Worm (Caenorhabditis elegans): Measurements from ENCODE around the gene F54C9.11.
A peak's percentile ranks its signal among the peaks of the same experiment; 100 is the strongest.

F54C9.11 gene

DNA sequence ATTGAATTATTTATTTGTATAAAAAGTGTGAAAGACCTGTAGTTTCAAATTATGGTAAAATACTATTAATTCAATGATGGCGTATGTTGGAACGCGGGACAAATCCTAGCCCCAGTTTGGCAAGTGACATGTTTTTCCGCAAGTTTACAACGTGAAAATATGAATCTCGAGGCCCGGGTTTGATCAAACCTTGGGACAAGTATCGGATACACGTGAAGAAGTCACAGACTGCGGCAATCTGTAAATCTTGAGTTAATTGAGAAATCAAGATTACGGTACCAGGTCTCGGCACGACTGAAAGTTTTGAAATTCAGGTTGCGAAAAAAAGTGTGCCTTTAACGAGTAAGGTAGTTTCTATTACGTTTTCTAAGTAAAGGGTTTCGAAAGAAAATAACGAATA, 1.9 kb downstream of the F54C9.11 start:
- no peak for TF ChIP-seq ceh-27 (GFP tag; optimal IDR thresholded peaks at IDR 0.05)
- TF ChIP-seq ztf-6 (GFP tag; IDR thresholded peaks at IDR 0.05) = no peak
- no peak for TF ChIP-seq madf-10 (tag; optimal IDR thresholded peaks at IDR 0.05)
- no peak for TF ChIP-seq sptf-2 (GFP tag; optimal IDR thresholded peaks at IDR 0.05)
- TF ChIP-seq atf-7 (tag; optimal IDR thresholded peaks at IDR 0.05) = no peak
- TF ChIP-seq K11D2.4 (GFP tag; IDR thresholded peaks at IDR 0.05) = no peak
- TF ChIP-seq chd-7 (tag; optimal IDR thresholded peaks at IDR 0.05) = no peak
- TF ChIP-seq ztf-26 (tag; optimal IDR thresholded peaks at IDR 0.05) = no peak
- TF ChIP-seq athp-1 (tag; optimal IDR thresholded peaks at IDR 0.05) = no peak
- TF ChIP-seq nfyb-1 (GFP tag; IDR thresholded peaks at IDR 0.05) = no peak
- TF ChIP-seq lin-26 (GFP tag; IDR thresholded peaks at IDR 0.05) = peak; percentile 55; the same call in 1 of the 2 replicates
- no peak for TF ChIP-seq ceh-58 (GFP tag; IDR thresholded peaks at IDR 0.05)
- TF ChIP-seq hrde-1 (tag; optimal IDR thresholded peaks at IDR 0.05; ENCODE audit: borderline replicate concordance) = no peak
- peak; percentile 22; the same call in 1 of the 2 replicates for TF ChIP-seq aptf-3 (GFP tag; IDR thresholded peaks at IDR 0.05)
- TF ChIP-seq F22D6.2 (tag; optimal IDR thresholded peaks at IDR 0.05) = no peak
- no peak for TF ChIP-seq unc-130 (GFP tag; optimal IDR thresholded peaks at IDR 0.05)
- TF ChIP-seq dpl-1 (GFP tag; optimal IDR thresholded peaks at IDR 0.05) = no peak
- 0 out of 2 replicates have a peak, but pooled peaks have one; percentile 24 for TF ChIP-seq madf-6 (GFP tag; IDR thresholded peaks at IDR 0.05)
- no peak for TF ChIP-seq cebp-1 (GFP tag; IDR thresholded peaks at IDR 0.05)
- TF ChIP-seq cebp-1 (tag; optimal IDR thresholded peaks at IDR 0.05) = peak; percentile 7
- no peak for TF ChIP-seq ama-1 (optimal IDR thresholded peaks at IDR 0.05)
- TF ChIP-seq ama-1 (GFP tag; optimal IDR thresholded peaks at IDR 0.05) = no peak
- no peak for TF ChIP-seq K12H6.12 (tag; optimal IDR thresholded peaks at IDR 0.05)
- no peak for TF ChIP-seq fkh-3 (tag; optimal IDR thresholded peaks at IDR 0.05)
- TF ChIP-seq lir-1 (GFP tag; conservative IDR thresholded peaks at IDR 0.05) = no peak
- no peak for TF ChIP-seq nfya-2 (GFP tag; IDR thresholded peaks at IDR 0.05)
- no peak for TF ChIP-seq aptf-2 (GFP tag; conservative IDR thresholded peaks at IDR 0.05)
- TF ChIP-seq snpc-4 (GFP tag; optimal IDR thresholded peaks at IDR 0.05) = no peak
- no peak for TF ChIP-seq snpc-4 (tag; optimal IDR thresholded peaks at IDR 0.05)
- no peak for TF ChIP-seq let-607 (tag; optimal IDR thresholded peaks at IDR 0.05)

DNA sequence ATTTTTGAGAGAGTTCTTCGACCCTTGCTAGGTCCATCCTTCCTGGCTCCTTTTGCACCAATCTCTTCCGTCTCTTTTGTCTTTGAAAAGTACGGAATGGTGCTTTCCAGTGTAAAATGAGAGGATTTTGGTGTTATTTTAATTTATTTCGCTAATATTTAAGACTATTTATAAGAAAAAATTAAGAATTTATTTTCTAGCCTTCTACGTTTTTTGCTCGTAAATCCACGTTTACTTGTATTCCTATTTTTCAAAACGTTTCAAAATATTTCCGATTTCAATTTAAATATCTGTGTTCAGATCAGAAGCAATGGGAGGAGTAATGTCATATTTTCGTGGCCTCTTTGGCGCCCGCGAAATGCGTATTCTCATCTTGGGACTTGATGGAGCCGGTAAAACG, 3.2 kb downstream of the F54C9.11 start, which contains the start of gene arl-1:
Gene arl-1, plus strand, starts transcription at position 301 of the 400 bp plus-strand sequence.
- TF ChIP-seq bed-1 (GFP tag; IDR thresholded peaks at IDR 0.05) = no peak
- TF ChIP-seq ztf-25 (GFP tag; IDR thresholded peaks at IDR 0.05) = no peak
- 0 out of 2 replicates have a peak, but pooled peaks have one; percentile 6 for TF ChIP-seq aptf-3 (GFP tag; IDR thresholded peaks at IDR 0.05)
- TF ChIP-seq ztf-22 (GFP tag; optimal IDR thresholded peaks at IDR 0.05) = no peak

DNA sequence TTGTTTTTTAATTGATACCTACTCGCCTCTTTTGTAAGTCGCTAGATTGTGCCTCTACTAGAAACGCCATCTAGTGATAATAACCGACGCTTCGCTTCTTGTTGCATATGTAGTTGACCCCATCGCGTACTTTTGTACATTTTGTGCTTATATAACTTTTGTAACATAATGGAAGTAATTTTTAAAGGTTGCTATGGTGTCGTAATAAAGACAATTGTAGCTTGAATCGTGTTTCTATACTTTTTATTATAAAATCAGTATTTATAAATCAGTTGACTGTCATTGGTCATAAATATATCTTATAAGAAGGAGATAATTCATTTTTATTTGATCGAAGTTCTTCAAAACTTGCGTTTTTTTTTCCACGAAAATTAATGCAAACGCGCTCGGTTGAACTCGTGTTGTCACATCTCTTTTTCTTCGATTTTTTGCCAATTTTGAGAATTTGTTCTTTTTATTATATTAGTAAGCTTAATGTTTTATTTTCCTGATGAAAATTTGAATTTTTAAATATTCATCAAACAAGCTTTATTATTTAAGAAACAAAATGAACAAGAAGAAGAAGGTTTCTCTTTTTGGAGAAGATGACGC, 7.3 kb downstream of the F54C9.11 start, which contains the start of gene F54C9.9:
Gene F54C9.9, plus strand, starts transcription at position 541 of the 591 bp plus-strand sequence.
- TF ChIP-seq nfya-1 (tag; optimal IDR thresholded peaks at IDR 0.05; ENCODE audit: borderline replicate concordance, insufficient read depth) (no peak), lin-54 (GFP tag; optimal IDR thresholded peaks at IDR 0.05) (peak; percentile 19), F23B12.7 (tag; optimal IDR thresholded peaks at IDR 0.05; ENCODE audit: insufficient read depth) (peak; percentile 6), madf-6 (GFP tag; IDR thresholded peaks at IDR 0.05) (peak; percentile 71), F55B11.4 (tag; optimal IDR thresholded peaks at IDR 0.05; ENCODE audit: borderline replicate concordance, insufficient read depth) (no peak), mcd-1 (GFP tag; IDR thresholded peaks at IDR 0.05) (peak; percentile 52), Y56A3A.18 (GFP tag; IDR thresholded peaks at IDR 0.05) (no peak), cebp-1 (GFP tag; IDR thresholded peaks at IDR 0.05) (no peak), cebp-1 (tag; optimal IDR thresholded peaks at IDR 0.05) (peak; percentile 39), C17E4.6 (GFP tag; IDR thresholded peaks at IDR 0.05) (peak; percentile 48; the same call in 1 of the 2 replicates), efl-1 (GFP tag; optimal IDR thresholded peaks at IDR 0.05) (peak; percentile 19), B0336.3 (GFP tag; IDR thresholded peaks at IDR 0.05) (peak; percentile 73; the same call in 1 of the 2 replicates), zim-3 (tag; optimal IDR thresholded peaks at IDR 0.05) (no peak), ceh-100 (GFP tag; IDR thresholded peaks at IDR 0.05) (peak; percentile 50; the same call in 1 of the 2 replicates), cebp-2 (GFP tag; IDR thresholded peaks at IDR 0.05) (no peak), ztf-28 (GFP tag; IDR thresholded peaks at IDR 0.05) (no peak), F33H1.4 (GFP tag; IDR thresholded peaks at IDR 0.05) (peak; percentile 28; the same call in 1 of the 2 replicates)

All from whole organism, young adult.